Fruit fly (Drosophila melanogaster) S2 (cell line): ENCODE results near the gene Lcp65Ab1.

Source experiments
- CG8478 ChIP-seq: fragments of >200 bp; optimal IDR thresholded peaks from 2 replicates; lab custom pipeline; 2018
- CTCF ChIP-seq, 2 experiments: fragments of >200 bp; optimal IDR thresholded peaks; 2 replicates each; lab custom pipeline; 2018

DNA sequence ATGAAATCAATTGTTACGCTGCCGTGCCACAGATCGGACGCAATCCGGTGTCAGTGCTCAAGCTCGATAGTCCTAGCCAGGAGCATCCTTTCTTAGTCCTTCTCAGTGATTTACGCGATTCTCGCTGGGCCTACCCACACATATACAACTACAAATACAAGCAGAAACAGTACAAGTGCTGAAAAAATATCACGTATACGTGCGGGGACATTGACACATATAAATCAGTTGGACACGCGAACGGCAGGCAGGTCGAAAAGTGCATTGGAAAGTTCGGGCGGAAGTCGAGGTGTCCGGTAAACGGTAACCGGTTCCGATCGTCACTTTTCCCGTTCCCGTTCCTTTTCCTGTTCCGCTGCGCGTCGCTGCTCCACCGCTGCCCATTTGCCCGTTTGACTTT lies 37.9 kb upstream of the Lcp65Ab1 start:
- TF ChIP-seq CG8478 (lab: Kevin White, UChicago) = no peak
- no peak for TF ChIP-seq CTCF (optimal IDR thresholded peaks at IDR 0.05; lab: Kevin White, UChicago)
